Worm (Caenorhabditis elegans) whole organism, L4 larva: Measurements from ENCODE around the gene F58H1.3.
A peak's percentile ranks its signal among the peaks of the same experiment; 100 is the strongest.

Source experiments
- F26F4.8 ChIP-seq: fragments of 200-800 bp; sonication (Bioruptor generic); conservative IDR thresholded peaks from 2 replicates; pipeline ENCODE4 v1.3.6; 2022; ENCODE audit warnings: missing genetic modification characterization, missing compliant biosample characterization
- R02D3.7 ChIP-seq: fragments of 150-350 bp; sonication (generic microtip); optimal IDR thresholded peaks from 3 replicates; lab custom pipeline; 2014; ENCODE audit warnings: missing biosample characterization, missing genetic modification characterization
- Y105C5A.15 ChIP-seq: fragments of 200-800 bp; sonication (Bioruptor generic); IDR thresholded peaks from 2 replicates; pipeline ENCODE4 v1.3.6; 2022; ENCODE audit warnings: missing genetic modification characterization, missing compliant biosample characterization
- Y48G9A.11 ChIP-seq: fragments of 200-800 bp; sonication (Bioruptor generic); IDR thresholded peaks from 2 replicates; pipeline ENCODE4 v1.3.6; 2022; ENCODE audit warnings: missing genetic modification reagents, missing genetic modification characterization, missing compliant biosample characterization
- ZK337.2 ChIP-seq: fragments of 200-800 bp; sonication (Bioruptor generic); IDR thresholded peaks from 2 replicates; pipeline ENCODE4 v1.3.6; 2022; ENCODE audit warnings: missing genetic modification reagents, missing genetic modification characterization, missing compliant biosample characterization
- aly-2 ChIP-seq: sonication (generic microtip); optimal IDR thresholded peaks from 2 replicates; lab custom pipeline; 2018; ENCODE audit warnings: missing biosample characterization, missing genetic modification characterization
- ceh-20 ChIP-seq: fragments of 200-800 bp; sonication (Bioruptor generic); IDR thresholded peaks from 2 replicates; pipeline ENCODE4 v1.3.6; 2022; ENCODE audit warnings: missing genetic modification reagents, missing genetic modification characterization, missing compliant biosample characterization
- ceh-28 ChIP-seq: fragments of 150-350 bp; optimal IDR thresholded peaks from 2 replicates; lab custom pipeline; 2014; ENCODE audit warnings: missing biosample characterization, missing genetic modification reagents, missing genetic modification characterization
- ceh-62 ChIP-seq: sonication (generic microtip); optimal IDR thresholded peaks from 2 replicates; lab custom pipeline; 2017; ENCODE audit warnings: missing biosample characterization, missing genetic modification characterization
- cey-2 ChIP-seq: sonication (generic microtip); optimal IDR thresholded peaks from 3 replicates; lab custom pipeline; 2017; ENCODE audit warnings: missing genetic modification characterization, mild to moderate bottlenecking, missing compliant biosample characterization, antibody characterized with exemption, borderline replicate concordance; ENCODE audit not compliant: insufficient read depth
- ctbp-1 ChIP-seq: fragments of 200-800 bp; sonication (Bioruptor generic); IDR thresholded peaks from 2 replicates; pipeline ENCODE4 v1.3.6; 2022; ENCODE audit warnings: missing genetic modification reagents, missing genetic modification characterization, missing compliant biosample characterization
- daf-8 ChIP-seq: fragments of 200-800 bp; sonication (Bioruptor generic); IDR thresholded peaks from 2 replicates; pipeline ENCODE4 v1.3.6; 2022; ENCODE audit warnings: missing genetic modification characterization, missing compliant biosample characterization
- egl-27 ChIP-seq: sonication (generic microtip); optimal IDR thresholded peaks from 3 replicates; lab custom pipeline; 2017; ENCODE audit warnings: missing biosample characterization, missing genetic modification reagents, missing genetic modification characterization
- fkh-10 ChIP-seq: fragments of 150-350 bp; optimal IDR thresholded peaks from 2 replicates; lab custom pipeline; 2014; ENCODE audit warnings: missing biosample characterization, missing genetic modification reagents, missing genetic modification characterization
- fos-1 ChIP-seq: fragments of 150-350 bp; optimal IDR thresholded peaks from 2 replicates; lab custom pipeline; 2014; ENCODE audit warnings: missing biosample characterization, missing genetic modification characterization
- gei-8 ChIP-seq: fragments of 200-800 bp; sonication (Bioruptor generic); optimal IDR thresholded peaks from 2 replicates; lab custom pipeline; 2018; ENCODE audit warnings: mild to moderate bottlenecking, missing genetic modification characterization, missing compliant biosample characterization
- hmg-1.1 ChIP-seq: fragments of 200-800 bp; sonication (Bioruptor generic); IDR thresholded peaks from 2 replicates; pipeline ENCODE4 v1.3.6; 2022; ENCODE audit warnings: missing genetic modification reagents, missing genetic modification characterization, missing compliant biosample characterization
- lin-1 ChIP-seq: fragments of 200-800 bp; sonication (Bioruptor generic); IDR thresholded peaks from 2 replicates; pipeline ENCODE4 v1.3.6; 2022; ENCODE audit warnings: missing genetic modification reagents, missing genetic modification characterization, missing compliant biosample characterization
- lin-13 ChIP-seq: fragments of 150-350 bp; optimal IDR thresholded peaks from 2 replicates; lab custom pipeline; 2014; ENCODE audit warnings: missing biosample characterization, missing genetic modification reagents, missing genetic modification characterization
- lin-15B ChIP-seq: fragments of 150-350 bp; sonication (generic microtip); optimal IDR thresholded peaks from 3 replicates; lab custom pipeline; 2014; ENCODE audit warnings: missing biosample characterization, missing genetic modification characterization
- lin-29 ChIP-seq: fragments of 200-800 bp; sonication (Bioruptor generic); IDR thresholded peaks from 2 replicates; pipeline ENCODE4 v1.3.6; 2022; ENCODE audit warnings: missing genetic modification reagents, missing genetic modification characterization, missing compliant biosample characterization
- lsy-2 ChIP-seq, 2 experiments: fragments of 150-350 bp in 1 of 2; sonication (generic microtip) in 1 of 2; optimal IDR thresholded peaks; 2 replicates each; lab custom pipeline; 2014 to 2017; ENCODE audit warnings: missing biosample characterization in 2 of 2, missing genetic modification characterization in 2 of 2
- madf-5 ChIP-seq, 2 experiments: fragments of 200-800 bp; sonication (Bioruptor generic); IDR thresholded peaks; 2 replicates each; pipeline ENCODE4 v1.3.6; 2022; ENCODE audit warnings: missing compliant biosample characterization in 2 of 2, missing genetic modification characterization in 2 of 2
- mdt-29 ChIP-seq: fragments of 200-800 bp; sonication (Bioruptor generic); IDR thresholded peaks from 2 replicates; pipeline ENCODE4 v1.3.6; 2022; ENCODE audit warnings: missing genetic modification reagents, missing genetic modification characterization, missing compliant biosample characterization
- mep-1 ChIP-seq: fragments of 150-350 bp; sonication (generic microtip); optimal IDR thresholded peaks from 3 replicates; lab custom pipeline; 2014; ENCODE audit warnings: missing biosample characterization, missing genetic modification characterization
- mes-2 ChIP-seq: sonication (generic microtip); optimal IDR thresholded peaks from 2 replicates; lab custom pipeline; 2016; ENCODE audit warnings: missing genotype, mild to moderate bottlenecking, missing genetic modification characterization, missing compliant biosample characterization; ENCODE audit not compliant: poor library complexity, severe bottlenecking
- mxl-2 ChIP-seq: fragments of 200-800 bp; sonication (Bioruptor generic); conservative IDR thresholded peaks from 2 replicates; pipeline ENCODE4 v1.3.6; 2022; ENCODE audit warnings: missing genetic modification reagents, missing genetic modification characterization, missing compliant biosample characterization
- mxl-3 ChIP-seq: fragments of 200-800 bp; sonication (Bioruptor generic); optimal IDR thresholded peaks from 2 replicates; lab custom pipeline; 2018; ENCODE audit warnings: mild to moderate bottlenecking, missing genetic modification characterization, missing compliant biosample characterization
- nhr-10 ChIP-seq: fragments of 150-350 bp; optimal IDR thresholded peaks from 2 replicates; lab custom pipeline; 2014; ENCODE audit warnings: missing biosample characterization, missing genetic modification characterization
- nhr-102 ChIP-seq: sonication (generic microtip); optimal IDR thresholded peaks from 2 replicates; lab custom pipeline; 2016; ENCODE audit warnings: mild to moderate bottlenecking, missing genetic modification characterization, moderate library complexity, missing compliant biosample characterization
- nhr-11 ChIP-seq: fragments of 150-350 bp; optimal IDR thresholded peaks from 2 replicates; lab custom pipeline; 2014; ENCODE audit warnings: missing biosample characterization, missing genetic modification characterization
- nhr-111 ChIP-seq: fragments of 200-800 bp; sonication (Bioruptor generic); optimal IDR thresholded peaks from 2 replicates; lab custom pipeline; 2018; ENCODE audit warnings: mild to moderate bottlenecking, missing genetic modification characterization, missing compliant biosample characterization
- nhr-28 ChIP-seq: fragments of 150-350 bp; optimal IDR thresholded peaks from 2 replicates; lab custom pipeline; 2014; ENCODE audit warnings: missing biosample characterization, missing genetic modification characterization
- nhr-42 ChIP-seq: fragments of 200-800 bp; sonication (Bioruptor generic); IDR thresholded peaks from 2 replicates; pipeline ENCODE4 v1.3.6; 2022; ENCODE audit warnings: missing genetic modification characterization, missing compliant biosample characterization
- nhr-77 ChIP-seq: fragments of 150-350 bp; optimal IDR thresholded peaks from 2 replicates; lab custom pipeline; 2014; ENCODE audit warnings: missing biosample characterization, missing genetic modification characterization
- skn-1 ChIP-seq: fragments of 150-350 bp; optimal IDR thresholded peaks from 2 replicates; lab custom pipeline; 2014; ENCODE audit warnings: missing biosample characterization, missing genetic modification characterization
- snpc-1.2 ChIP-seq: fragments of 200-800 bp; sonication (Bioruptor generic); IDR thresholded peaks from 2 replicates; pipeline ENCODE4 v1.3.6; 2022; ENCODE audit warnings: missing genetic modification reagents, missing genetic modification characterization, missing compliant biosample characterization
- tag-97 ChIP-seq: fragments of 200-800 bp; sonication (Bioruptor generic); IDR thresholded peaks from 2 replicates; pipeline ENCODE4 v1.3.6; 2022; ENCODE audit warnings: missing genetic modification characterization, missing compliant biosample characterization
- unc-130 ChIP-seq: sonication (generic microtip); optimal IDR thresholded peaks from 2 replicates; lab custom pipeline; 2016; ENCODE audit warnings: missing genetic modification reagents, missing genetic modification characterization, missing compliant biosample characterization
- unc-62 ChIP-seq, 3 experiments: fragments of 150-350 bp in 1 of 3; sonication (generic microtip); optimal IDR thresholded peaks in 2 of 3; peaks in 1 of 3; 1 replicate in 1 of 3; 2 replicates in 2 of 3; lab custom pipeline; 2014 to 2017; ENCODE audit warnings: missing biosample characterization in 3 of 3, missing genetic modification characterization in 3 of 3, missing genetic modification reagents in 3 of 3, missing genotype in 1 of 3
- vab-7 ChIP-seq: fragments of 200-800 bp; sonication (Bioruptor generic); IDR thresholded peaks from 2 replicates; pipeline ENCODE4 v1.3.6; 2022; ENCODE audit warnings: missing genetic modification reagents, missing genetic modification characterization, missing compliant biosample characterization
- zag-1 ChIP-seq: fragments of 150-350 bp; optimal IDR thresholded peaks from 2 replicates; lab custom pipeline; 2014; ENCODE audit warnings: missing biosample characterization, missing genetic modification characterization
- zfp-2 ChIP-seq: sonication (generic microtip); optimal IDR thresholded peaks from 2 replicates; lab custom pipeline; 2016; ENCODE audit warnings: mild to moderate bottlenecking, missing genetic modification characterization, missing compliant biosample characterization
- zfp-3 ChIP-seq: fragments of 200-800 bp; sonication (Bioruptor generic); conservative IDR thresholded peaks from 2 replicates; pipeline ENCODE4 v1.3.6; 2022; ENCODE audit warnings: missing genetic modification reagents, missing genetic modification characterization, missing compliant biosample characterization
- ztf-7 ChIP-seq: fragments of 150-350 bp; optimal IDR thresholded peaks from 2 replicates; lab custom pipeline; 2014; ENCODE audit warnings: missing biosample characterization, missing genetic modification characterization

F58H1.3 gene

DNA sequence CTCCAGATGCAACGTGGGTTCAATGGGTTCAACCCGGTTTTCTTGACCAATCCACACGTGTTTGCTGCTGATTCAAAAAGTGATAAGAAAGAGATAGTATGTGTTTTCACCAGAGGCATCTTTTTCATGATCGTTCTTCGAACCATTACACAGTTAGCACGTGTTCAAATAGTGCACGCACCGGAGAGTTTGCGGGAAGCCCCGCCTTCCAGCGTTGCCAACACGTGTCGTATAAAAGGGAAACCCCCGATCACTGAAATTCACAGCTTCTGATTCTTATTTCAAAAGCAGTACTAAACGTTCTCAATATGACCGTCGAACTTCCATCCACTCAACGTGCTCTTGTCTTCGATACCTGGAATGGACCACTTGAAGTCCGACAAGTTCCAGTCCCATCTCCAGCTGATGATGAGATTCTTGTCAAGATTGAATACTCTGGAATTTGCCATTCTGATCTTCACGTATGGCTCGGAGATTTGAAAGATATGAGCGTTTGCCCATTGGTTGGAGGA, 45.7 kb upstream of the F58H1.3 start, which contains the start of gene adh-1 (continued):
- TF ChIP-seq aly-2 (tag; lab: Kevin White, UChicago): no peak
- peak; percentile 74 for TF ChIP-seq cey-2 (tag; lab: Kevin White, UChicago)
- 0 out of 2 replicates have a peak, but pooled peaks have one; percentile 35 for TF ChIP-seq lin-1 (GFP tag; lab: Robert Waterston, UW)
- peak; percentile 73 for TF ChIP-seq nhr-11 (tag; lab: Kevin White, UChicago)
- no peak for TF ChIP-seq lin-29 (GFP tag; lab: Robert Waterston, UW)
- TF ChIP-seq mxl-3 (GFP tag; lab: Kevin White, UChicago): peak; percentile 100
- no peak for TF ChIP-seq lin-15B (tag; lab: Kevin White, UChicago)
- no peak; the same call in 1 of the 2 replicates for TF ChIP-seq ceh-20 (GFP tag; lab: Robert Waterston, UW)
- peak; percentile 93 for TF ChIP-seq gei-8 (GFP tag; lab: Kevin White, UChicago)
- TF ChIP-seq ceh-28: no peak
- no peak for TF ChIP-seq mxl-2 (GFP tag; lab: Robert Waterston, UW)
- peak; percentile 95 for TF ChIP-seq nhr-28 (tag; lab: Kevin White, UChicago)
- no peak for TF ChIP-seq lin-13 (GFP tag; lab: Kevin White, UChicago)
- TF ChIP-seq egl-27 (tag; lab: Kevin White, UChicago): peak; percentile 34
- TF ChIP-seq mep-1 (tag; lab: Kevin White, UChicago): peak; percentile 55
- no peak for TF ChIP-seq ceh-62 (tag; lab: Kevin White, UChicago)
- no peak for TF ChIP-seq snpc-1.2 (GFP tag; lab: Robert Waterston, UW)
- TF ChIP-seq fkh-10 (GFP tag; lab: Kevin White, UChicago): no peak

DNA sequence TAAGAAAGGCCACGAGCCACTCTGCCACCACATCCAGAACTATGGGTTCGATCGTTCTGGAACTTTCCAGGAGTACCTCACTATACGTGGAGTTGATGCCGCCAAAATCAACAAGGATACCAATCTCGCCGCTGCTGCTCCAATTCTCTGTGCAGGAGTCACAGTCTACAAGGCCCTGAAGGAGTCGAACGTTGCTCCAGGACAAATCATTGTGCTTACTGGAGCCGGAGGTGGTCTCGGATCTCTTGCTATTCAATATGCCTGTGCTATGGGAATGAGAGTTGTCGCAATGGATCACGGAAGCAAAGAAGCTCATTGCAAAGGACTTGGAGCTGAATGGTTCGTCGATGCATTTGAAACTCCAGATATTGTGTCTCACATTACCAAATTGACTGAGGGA, 45.1 kb upstream of the F58H1.3 start:
- peak; percentile 36 for TF ChIP-seq mes-2 (tag; lab: Kevin White, UChicago)
- TF ChIP-seq unc-62 (GFP tag; optimal IDR thresholded peaks at IDR 0.05 in 1 of 2; lab: Kevin White, UChicago): peak in 1 of 2 experiments; percentile 60
- TF ChIP-seq unc-62 (tag; optimal IDR thresholded peaks at IDR 0.05; lab: Kevin White, UChicago): no peak
- TF ChIP-seq hmg-1.1: no peak
- no peak for TF ChIP-seq zfp-2 (tag; lab: Kevin White, UChicago)

DNA sequence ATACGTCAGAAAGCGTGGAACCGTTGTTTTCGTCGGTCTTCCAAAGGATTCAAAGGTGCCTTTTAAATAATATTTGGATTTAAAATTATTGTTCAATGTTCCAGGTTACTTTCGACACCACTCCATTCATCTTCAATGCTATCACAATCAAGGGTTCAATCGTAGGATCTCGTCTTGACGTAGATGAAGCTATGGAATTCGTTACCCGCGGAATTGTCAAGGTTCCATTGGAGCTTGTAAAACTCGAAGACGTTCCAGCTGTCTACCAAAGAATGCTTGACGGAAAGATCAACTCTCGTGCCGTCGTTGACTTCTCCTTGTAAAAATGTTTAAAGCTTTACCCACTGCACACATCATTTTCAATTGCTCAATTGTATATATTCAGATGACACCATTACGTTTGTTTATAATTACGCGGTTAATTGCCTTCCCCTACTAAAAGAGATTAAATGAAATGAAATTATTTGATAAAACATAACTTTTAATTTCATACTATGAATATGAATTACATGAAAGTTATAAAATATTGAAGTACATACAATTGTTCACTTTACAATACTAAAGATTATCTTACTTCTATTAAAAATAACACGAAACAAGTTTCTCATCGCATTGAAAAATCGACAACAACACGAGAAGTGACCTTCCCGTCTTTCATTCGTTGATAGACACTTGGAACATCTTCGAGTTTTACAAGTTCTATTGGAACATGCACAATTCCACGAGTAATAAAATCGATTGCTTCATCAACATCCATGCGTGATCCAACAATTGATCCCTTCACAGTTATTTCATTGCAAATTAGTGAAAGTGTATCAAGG, 44.5 kb upstream of the F58H1.3 start:
- TF ChIP-seq ZK337.2: no peak
- no peak for TF ChIP-seq mxl-3 (GFP tag; lab: Kevin White, UChicago)
- TF ChIP-seq nhr-10: no peak
- TF ChIP-seq madf-5 (GFP tag; IDR thresholded peaks at IDR 0.05; lab: Robert Waterston, UW): no peak
- no peak for TF ChIP-seq tag-97 (GFP tag; lab: Robert Waterston, UW)
- no peak for TF ChIP-seq ztf-7 (tag; lab: Kevin White, UChicago)
- no peak for TF ChIP-seq mdt-29 (GFP tag; lab: Robert Waterston, UW)
- TF ChIP-seq nhr-28 (tag; lab: Kevin White, UChicago): peak; percentile 38
- TF ChIP-seq ctbp-1: no peak
- TF ChIP-seq zag-1 (tag; lab: Kevin White, UChicago): no peak
- TF ChIP-seq nhr-102 (tag; lab: Kevin White, UChicago): no peak
- TF ChIP-seq Y48G9A.11 (GFP tag; lab: Robert Waterston, UW): no peak
- TF ChIP-seq vab-7 (GFP tag; lab: Robert Waterston, UW): no peak
- no peak for TF ChIP-seq lin-15B (tag; lab: Kevin White, UChicago)
- no peak for TF ChIP-seq nhr-111 (GFP tag; lab: Kevin White, UChicago)
- TF ChIP-seq daf-8 (GFP tag; lab: Robert Waterston, UW): no peak
- no peak for TF ChIP-seq gei-8 (GFP tag; lab: Kevin White, UChicago)
- peak; percentile 64 for TF ChIP-seq nhr-77
- no peak for TF ChIP-seq skn-1
- no peak for TF ChIP-seq F26F4.8 (GFP tag; lab: Robert Waterston, UW)
- peak; percentile 75 for TF ChIP-seq mep-1 (tag; lab: Kevin White, UChicago)
- no peak for TF ChIP-seq unc-130 (GFP tag; lab: Kevin White, UChicago)
- TF ChIP-seq R02D3.7 (tag; lab: Kevin White, UChicago): no peak
- TF ChIP-seq fos-1 (tag; lab: Kevin White, UChicago): peak; percentile 10
- TF ChIP-seq hmg-1.1: no peak
- TF ChIP-seq Y105C5A.15 (GFP tag; lab: Robert Waterston, UW): no peak
- peak; percentile 10 to 33 for TF ChIP-seq lsy-2 (tag; optimal IDR thresholded peaks at IDR 0.05; lab: Kevin White, UChicago)
- TF ChIP-seq zfp-3 (GFP tag; lab: Robert Waterston, UW): peak; percentile 89; the same call in 1 of the 2 replicates
- TF ChIP-seq nhr-42 (GFP tag; lab: Robert Waterston, UW): no peak
- no peak for TF ChIP-seq snpc-1.2 (GFP tag; lab: Robert Waterston, UW)
